Fruit fly (Drosophila melanogaster): ENCODE data around the gene Cpr35B.
A peak's percentile ranks its signal among the peaks of the same experiment; 100 is the strongest.

Gene Cpr35B

dm6 chr2L:14394298-14395064 is 30.5 kb downstream of the Cpr35B start (continued):
- TF ChIP-seq bsh (GFP tag; optimal IDR thresholded peaks at IDR 0.05) (peak in 1 of 2 experiments; percentile 24), salm (tag; optimal IDR thresholded peaks at IDR 0.05) (no peak), otp (GFP tag; IDR thresholded peaks at IDR 0.05) (no peak), trh (GFP tag; optimal IDR thresholded peaks at IDR 0.05) (no peak), CG2678 (tag; optimal IDR thresholded peaks at IDR 0.05) (peak; percentile 73), CG6765 (GFP tag; optimal IDR thresholded peaks at IDR 0.05) (peak; percentile 71), Ada2b (GFP tag; IDR thresholded peaks at IDR 0.05) (no peak), Oli (tag; optimal IDR thresholded peaks at IDR 0.05) (peak; percentile 44), Asciz (GFP tag; optimal IDR thresholded peaks at IDR 0.05) (peak; percentile 53), CG32532 (GFP tag; IDR thresholded peaks at IDR 0.05) (no peak), btn (GFP tag; optimal IDR thresholded peaks at IDR 0.05) (no peak), disco-r (GFP tag; optimal IDR thresholded peaks at IDR 0.05) (no peak), Ravus (GFP tag; IDR thresholded peaks at IDR 0.05) (no peak), NC2α (GFP tag; optimal IDR thresholded peaks at IDR 0.05) (no peak), CG7987 (GFP tag; optimal IDR thresholded peaks at IDR 0.05) (peak; percentile 4), sna (GFP tag; IDR thresholded peaks at IDR 0.05; ENCODE audit: partially characterized antibody) (no peak), CG10147 (GFP tag; optimal IDR thresholded peaks at IDR 0.05) (peak; percentile 36), D19B (GFP tag; optimal IDR thresholded peaks at IDR 0.05) (peak; percentile 91), ftz-f1 (GFP tag; optimal IDR thresholded peaks at IDR 0.05) (no peak), yki (optimal IDR thresholded peaks at IDR 0.05) (no peak), CG11085 (GFP tag; IDR thresholded peaks at IDR 0.05) (no peak), Vsx1 (GFP tag; optimal IDR thresholded peaks at IDR 0.05) (peak; percentile 47), crol (GFP tag; IDR thresholded peaks at IDR 0.05) (no peak), H15 (GFP tag; IDR thresholded peaks at IDR 0.05) (no peak), CG11398 (GFP tag; optimal IDR thresholded peaks at IDR 0.05) (no peak), CG7271 (tag; optimal IDR thresholded peaks at IDR 0.05) (peak; percentile 58), CG16779 (GFP tag; IDR thresholded peaks at IDR 0.05) (no peak), CkIIα-i1 (GFP tag; IDR thresholded peaks at IDR 0.05) (no peak), CG2129 (GFP tag; IDR thresholded peaks at IDR 0.05; ENCODE audit: partially characterized antibody) (no peak), CG12299 (tag; optimal IDR thresholded peaks at IDR 0.05) (no peak), prd (optimal IDR thresholded peaks at IDR 0.05) (no peak), prd (GFP tag; IDR thresholded peaks at IDR 0.05) (peak; percentile 31; the same call in 1 of the 3 replicates), HLH4C (GFP tag; IDR thresholded peaks at IDR 0.05; ENCODE audit: partially characterized antibody) (no peak), Fer2 (tag; optimal IDR thresholded peaks at IDR 0.05) (peak; percentile 21), ssp (GFP tag; IDR thresholded peaks at IDR 0.05) (no peak), CG12744 (GFP tag; optimal IDR thresholded peaks at IDR 0.05) (no peak), CG3995 (GFP tag; optimal IDR thresholded peaks at IDR 0.05) (no peak), Usf (GFP tag; optimal IDR thresholded peaks at IDR 0.05) (no peak), CG9876 (GFP tag; optimal IDR thresholded peaks at IDR 0.05) (no peak), CG16815 (GFP tag; optimal IDR thresholded peaks at IDR 0.05) (peak; percentile 1), fd102C (GFP tag; optimal IDR thresholded peaks at IDR 0.05) (no peak), CG14014 (GFP tag; IDR thresholded peaks at IDR 0.05) (no peak), danr (GFP tag; IDR thresholded peaks at IDR 0.05) (peak; percentile 24; the same call in 1 of the 2 replicates), CG18619 (GFP tag; optimal IDR thresholded peaks at IDR 0.05) (no peak), CG2199 (GFP tag; IDR thresholded peaks at IDR 0.05) (no peak), CG10462 (GFP tag; optimal IDR thresholded peaks at IDR 0.05) (no peak), D19A (tag; optimal IDR thresholded peaks at IDR 0.05) (peak; percentile 49), wek (GFP tag; optimal IDR thresholded peaks at IDR 0.05) (peak; percentile 65), gfzf (GFP tag; optimal IDR thresholded peaks at IDR 0.05) (no peak), hkb (optimal IDR thresholded peaks at IDR 0.05) (no peak), hkb (GFP tag; IDR thresholded peaks at IDR 0.05) (no peak; the same call in 1 of the 2 replicates)

Measured in whole organism, embryonic.